Fruit fly (Drosophila melanogaster) whole organism, embryonic: Measurements from ENCODE around the gene CG11560.

ENCODE experiments used
- CG12659 ChIP-seq: fragments of 200-800 bp; sonication (Bioruptor generic); optimal IDR thresholded peaks from 3 replicates; lab custom pipeline; 2017; ENCODE audit warnings: mild to moderate bottlenecking, missing biosample characterization, missing genetic modification reagents, missing genetic modification characterization
- CG15011 ChIP-seq: fragments of 200-800 bp; sonication (Bioruptor generic); optimal IDR thresholded peaks from 3 replicates; lab custom pipeline; 2018; ENCODE audit warnings: missing biosample characterization, mild to moderate bottlenecking, missing genetic modification characterization
- CG1602 ChIP-seq: fragments of 200-800 bp; sonication (Bioruptor generic); optimal IDR thresholded peaks from 3 replicates; lab custom pipeline; 2016; ENCODE audit warnings: missing biosample characterization, missing genetic modification characterization
- CG17361 ChIP-seq: fragments of 200-800 bp; sonication (Bioruptor generic); IDR thresholded peaks from 3 replicates; pipeline ENCODE4 v1.3.6; 2022; ENCODE audit warnings: missing biosample characterization, missing genetic modification characterization
- CG18619 ChIP-seq: fragments of 200-800 bp; sonication (Bioruptor generic); optimal IDR thresholded peaks from 3 replicates; lab custom pipeline; 2017; ENCODE audit warnings: missing biosample characterization, mild to moderate bottlenecking, missing genetic modification characterization
- CG2120 ChIP-seq: fragments of 200-800 bp; sonication (Bioruptor generic); optimal IDR thresholded peaks from 3 replicates; lab custom pipeline; 2016; ENCODE audit warnings: missing biosample characterization, missing genetic modification characterization
- CG3847 ChIP-seq: fragments of 200-800 bp; sonication (Bioruptor generic); IDR thresholded peaks from 2 replicates; pipeline ENCODE4 v1.3.6; 2022; ENCODE audit warnings: missing biosample characterization, missing genetic modification characterization
- CG4360 ChIP-seq: fragments of 200-800 bp; sonication (Bioruptor generic); IDR thresholded peaks from 2 replicates; pipeline ENCODE4 v1.3.6; 2022; ENCODE audit warnings: missing biosample characterization, missing genetic modification characterization
- CG5180 ChIP-seq: fragments of 200-800 bp; sonication (Bioruptor generic); optimal IDR thresholded peaks from 3 replicates; lab custom pipeline; 2017; ENCODE audit warnings: missing biosample characterization, missing genetic modification characterization, mild to moderate bottlenecking, moderate library complexity, missing genetic modification reagents
- CG5953 ChIP-seq: fragments of 200-800 bp; sonication (Bioruptor generic); IDR thresholded peaks from 2 replicates; pipeline ENCODE4 v1.3.6; 2022; ENCODE audit warnings: missing biosample characterization, missing genetic modification characterization
- CG6854 ChIP-seq: fragments of 200-800 bp; sonication (Bioruptor generic); optimal IDR thresholded peaks from 3 replicates; lab custom pipeline; 2017; ENCODE audit warnings: missing biosample characterization, mild to moderate bottlenecking, missing genetic modification characterization
- CG8478 ChIP-seq: fragments of >200 bp; optimal IDR thresholded peaks from 2 replicates; lab custom pipeline; 2018
- CG9876 ChIP-seq: fragments of 200-800 bp; sonication (Bioruptor generic); optimal IDR thresholded peaks from 2 replicates; lab custom pipeline; 2016; ENCODE audit warnings: missing biosample characterization, missing genetic modification characterization
- Camta ChIP-seq: fragments of 200-800 bp; sonication (Bioruptor generic); optimal IDR thresholded peaks from 2 replicates; lab custom pipeline; 2016; ENCODE audit warnings: missing biosample characterization, missing genetic modification characterization
- Dll ChIP-seq: fragments of 200-800 bp; sonication (Bioruptor generic); IDR thresholded peaks from 4 replicates; pipeline ENCODE4 v1.3.6; 2022; ENCODE audit warnings: missing biosample characterization, missing genetic modification characterization; ENCODE audit not compliant: partially characterized antibody
- Elba2 ChIP-seq: fragments of 200-800 bp; sonication (Bioruptor generic); optimal IDR thresholded peaks from 3 replicates; lab custom pipeline; 2016; ENCODE audit warnings: missing biosample characterization, missing genetic modification characterization
- Ets97D ChIP-seq: fragments of 200-800 bp; sonication (Bioruptor generic); optimal IDR thresholded peaks from 3 replicates; lab custom pipeline; 2016; ENCODE audit warnings: missing biosample characterization, missing genetic modification characterization
- H15 ChIP-seq: fragments of 200-800 bp; sonication (Bioruptor generic); IDR thresholded peaks from 3 replicates; pipeline ENCODE4 v1.3.6; 2022; ENCODE audit warnings: missing biosample characterization, missing genetic modification characterization
- Hey ChIP-seq: fragments of 200-800 bp; sonication (Bioruptor generic); optimal IDR thresholded peaks from 3 replicates; lab custom pipeline; 2018; ENCODE audit warnings: missing biosample characterization, mild to moderate bottlenecking, missing genetic modification characterization
- HmgD ChIP-seq: fragments of 200-800 bp; sonication (Bioruptor generic); optimal IDR thresholded peaks from 3 replicates; lab custom pipeline; 2016; ENCODE audit warnings: missing biosample characterization, missing genetic modification characterization
- Hmx ChIP-seq: fragments of 200-800 bp; sonication (Bioruptor generic); optimal IDR thresholded peaks from 2 replicates; lab custom pipeline; 2016; ENCODE audit warnings: missing biosample characterization, missing genetic modification characterization
- Myb ChIP-seq: fragments of 200-800 bp; sonication (Bioruptor generic); optimal IDR thresholded peaks from 2 replicates; lab custom pipeline; 2016; ENCODE audit warnings: missing biosample characterization, missing genetic modification characterization
- NFAT ChIP-seq: fragments of 200-800 bp; sonication (Bioruptor generic); IDR thresholded peaks from 2 replicates; pipeline ENCODE4 v1.3.6; 2022; ENCODE audit warnings: missing biosample characterization, missing genetic modification characterization
- NfI ChIP-seq: fragments of 200-800 bp; sonication (Bioruptor generic); optimal IDR thresholded peaks from 3 replicates; lab custom pipeline; 2018; ENCODE audit warnings: missing biosample characterization, mild to moderate bottlenecking, missing genetic modification characterization, moderate library complexity
- Ptx1 ChIP-seq: fragments of 200-800 bp; sonication (Bioruptor generic); IDR thresholded peaks from 2 replicates; pipeline ENCODE4 v1.3.6; 2022; ENCODE audit warnings: missing biosample characterization, missing genetic modification characterization
- Sox100B ChIP-seq: fragments of 200-800 bp; sonication (Bioruptor generic); optimal IDR thresholded peaks from 3 replicates; lab custom pipeline; 2018; ENCODE audit warnings: missing biosample characterization, mild to moderate bottlenecking, missing genetic modification characterization
- Spps ChIP-seq: fragments of 200-800 bp; sonication (Bioruptor generic); optimal IDR thresholded peaks from 2 replicates; lab custom pipeline; 2018; ENCODE audit warnings: missing biosample characterization, mild to moderate bottlenecking, missing genetic modification characterization
- Sry-δ ChIP-seq: fragments of 200-800 bp; sonication (Bioruptor generic); optimal IDR thresholded peaks from 2 replicates; lab custom pipeline; 2016; ENCODE audit warnings: missing biosample characterization, missing genetic modification characterization
- az2 ChIP-seq: fragments of 200-800 bp; sonication (Bioruptor generic); optimal IDR thresholded peaks from 3 replicates; lab custom pipeline; 2016; ENCODE audit warnings: missing biosample characterization, missing genetic modification characterization
- bbx ChIP-seq: fragments of 200-800 bp; sonication (Bioruptor generic); IDR thresholded peaks from 2 replicates; pipeline ENCODE4 v1.3.6; 2022; ENCODE audit warnings: missing biosample characterization, missing genetic modification characterization; ENCODE audit not compliant: partially characterized antibody
- cad ChIP-seq: fragments of >200 bp; optimal IDR thresholded peaks from 2 replicates; lab custom pipeline; 2017; ENCODE audit warnings: missing biosample characterization, missing genetic modification characterization
- chinmo ChIP-seq: fragments of 200-800 bp; sonication (Bioruptor generic); IDR thresholded peaks from 4 replicates; pipeline ENCODE4 v1.3.6; 2022; ENCODE audit warnings: missing biosample characterization, missing genetic modification characterization; ENCODE audit not compliant: partially characterized antibody
- crol ChIP-seq: fragments of 200-800 bp; sonication (Bioruptor generic); IDR thresholded peaks from 2 replicates; pipeline ENCODE4 v1.3.6; 2022; ENCODE audit warnings: missing biosample characterization, missing genetic modification characterization
- dan ChIP-seq: fragments of 200-800 bp; sonication (Bioruptor generic); IDR thresholded peaks from 2 replicates; pipeline ENCODE4 v1.3.6; 2022; ENCODE audit warnings: missing biosample characterization, missing genetic modification characterization
- danr ChIP-seq: fragments of 200-800 bp; sonication (Bioruptor generic); IDR thresholded peaks from 2 replicates; pipeline ENCODE4 v1.3.6; 2022; ENCODE audit warnings: missing biosample characterization, missing genetic modification characterization
- en ChIP-seq: fragments of 200-800 bp; sonication (Bioruptor generic); optimal IDR thresholded peaks from 2 replicates; lab custom pipeline; 2016; ENCODE audit warnings: missing biosample characterization, missing genetic modification characterization
- kay ChIP-seq: fragments of 200-800 bp; sonication (Bioruptor generic); optimal IDR thresholded peaks from 2 replicates; lab custom pipeline; 2016; ENCODE audit warnings: missing biosample characterization, missing genetic modification characterization
- nau ChIP-seq: fragments of 200-800 bp; sonication (Bioruptor generic); optimal IDR thresholded peaks from 3 replicates; lab custom pipeline; 2017; ENCODE audit warnings: missing biosample characterization, mild to moderate bottlenecking, missing genetic modification characterization, missing genetic modification reagents
- oc ChIP-seq: fragments of 200-800 bp; sonication (Bioruptor generic); optimal IDR thresholded peaks from 2 replicates; lab custom pipeline; 2018; ENCODE audit warnings: missing biosample characterization, mild to moderate bottlenecking, missing genetic modification characterization, moderate library complexity
- onecut ChIP-seq: fragments of 200-800 bp; sonication (Bioruptor generic); IDR thresholded peaks from 2 replicates; pipeline ENCODE4 v1.3.6; 2022; ENCODE audit warnings: missing biosample characterization, missing genetic modification characterization
- psq ChIP-seq: fragments of 200-800 bp; sonication (Bioruptor generic); optimal IDR thresholded peaks from 2 replicates; lab custom pipeline; 2017; ENCODE audit warnings: missing biosample characterization, missing genetic modification characterization
- pzg ChIP-seq: fragments of 200-800 bp; sonication (Bioruptor generic); optimal IDR thresholded peaks from 3 replicates; lab custom pipeline; 2018; ENCODE audit warnings: missing biosample characterization, mild to moderate bottlenecking, missing genetic modification characterization, moderate library complexity
- sd ChIP-seq: fragments of 200-800 bp; sonication (Bioruptor generic); optimal IDR thresholded peaks from 3 replicates; lab custom pipeline; 2018; ENCODE audit warnings: missing biosample characterization, mild to moderate bottlenecking, missing genetic modification characterization, moderate library complexity
- slou ChIP-seq: fragments of 200-800 bp; sonication (Bioruptor generic); optimal IDR thresholded peaks from 3 replicates; lab custom pipeline; 2016; ENCODE audit warnings: missing biosample characterization, missing genetic modification characterization
- slp2 ChIP-seq: fragments of 200-800 bp; sonication (Bioruptor generic); optimal IDR thresholded peaks from 2 replicates; lab custom pipeline; 2016; ENCODE audit warnings: missing biosample characterization, missing genetic modification characterization
- tap ChIP-seq: fragments of 200-800 bp; optimal IDR thresholded peaks from 3 replicates; lab custom pipeline; 2019; ENCODE audit warnings: missing biosample characterization, mild to moderate bottlenecking, missing genetic modification characterization, moderate library complexity
- tin ChIP-seq: fragments of 200-800 bp; sonication (Bioruptor generic); optimal IDR thresholded peaks from 3 replicates; lab custom pipeline; 2016; ENCODE audit warnings: missing biosample characterization, missing genetic modification characterization
- tx ChIP-seq: fragments of 200-800 bp; sonication (Bioruptor generic); optimal IDR thresholded peaks from 2 replicates; lab custom pipeline; 2016; ENCODE audit warnings: missing biosample characterization, missing genetic modification characterization
- vvl ChIP-seq: fragments of 200-800 bp; sonication (Bioruptor generic); IDR thresholded peaks from 2 replicates; pipeline ENCODE4 v1.3.6; 2022; ENCODE audit warnings: missing biosample characterization, missing genetic modification characterization
- wek ChIP-seq: fragments of 200-800 bp; sonication (Bioruptor generic); optimal IDR thresholded peaks from 3 replicates; lab custom pipeline; 2018; ENCODE audit warnings: missing biosample characterization, mild to moderate bottlenecking, missing genetic modification characterization, moderate library complexity
- wor ChIP-seq: fragments of 200-800 bp; sonication (Bioruptor generic); IDR thresholded peaks from 2 replicates; pipeline ENCODE4 v1.3.6; 2022; ENCODE audit warnings: missing biosample characterization, missing genetic modification characterization
- zf30C ChIP-seq: fragments of 200-800 bp; sonication (Bioruptor generic); optimal IDR thresholded peaks from 3 replicates; lab custom pipeline; 2018; ENCODE audit warnings: missing biosample characterization, mild to moderate bottlenecking, missing genetic modification characterization

CG11560 gene

DNA sequence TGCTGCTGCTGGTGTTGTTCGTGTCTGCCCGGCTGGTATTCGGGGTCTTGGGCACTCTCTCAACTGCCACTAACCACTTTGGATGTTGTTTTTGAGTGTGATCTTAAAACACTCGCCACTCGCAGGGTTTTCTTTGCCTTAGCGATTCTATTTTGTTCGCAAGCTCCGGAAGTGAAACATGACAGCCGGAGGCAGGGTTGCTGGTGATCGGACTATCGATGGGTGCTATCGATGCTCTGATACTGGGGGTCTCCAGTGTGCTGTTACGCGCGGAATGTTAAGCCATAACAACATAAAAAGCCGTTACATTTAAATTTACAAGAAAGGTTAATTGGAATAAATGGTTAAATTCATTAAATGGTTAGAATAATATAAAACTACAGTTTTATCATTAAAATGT, 5.2 kb downstream of the CG11560 start, which contains the start of gene yps (continued):
- TF ChIP-seq Sox100B (peak; percentile 92), H15 (GFP tag; lab: Robert Waterston, UW) (peak; percentile 89), onecut (GFP tag; lab: Robert Waterston, UW) (peak; percentile 95), CG4360 (GFP tag; lab: Robert Waterston, UW) (peak; percentile 71), NfI (GFP tag; lab: Kevin White, UChicago) (peak; percentile 98), CG8478 (lab: Kevin White, UChicago) (no peak), CG5180 (GFP tag; lab: Kevin White, UChicago) (peak; percentile 86), tap (tag; lab: Kevin White, UChicago) (peak; percentile 87), Hey (peak; percentile 95), CG12659 (GFP tag; lab: Kevin White, UChicago) (peak; percentile 98), wor (GFP tag; lab: Robert Waterston, UW) (peak; percentile 56), CG17361 (GFP tag; lab: Robert Waterston, UW) (peak; percentile 83), Hmx (peak; percentile 27), az2 (GFP tag; lab: Kevin White, UChicago) (peak; percentile 82), crol (peak; percentile 39; the same call in 1 of the 2 replicates), bbx (GFP tag; lab: Robert Waterston, UW) (peak; percentile 88), CG9876 (peak; percentile 92), Myb (GFP tag; lab: Kevin White, UChicago) (peak; percentile 98), CG5953 (GFP tag; lab: Robert Waterston, UW) (peak; percentile 88), zf30C (peak; percentile 71), CG3847 (peak; percentile 87), vvl (GFP tag; lab: Robert Waterston, UW) (peak; percentile 97), Elba2 (no peak), Camta (GFP tag; lab: Kevin White, UChicago) (peak; percentile 93), slou (GFP tag; lab: Kevin White, UChicago) (peak; percentile 80), CG2120 (peak; percentile 74), NFAT (GFP tag; lab: Robert Waterston, UW) (peak; percentile 96), chinmo (GFP tag; lab: Robert Waterston, UW) (no peak), tin (peak; percentile 88), CG6854 (peak; percentile 93), oc (peak; percentile 86), Spps (peak; percentile 80), en (GFP tag; lab: Kevin White, UChicago) (peak; percentile 95), psq (GFP tag; lab: Kevin White, UChicago) (peak; percentile 61), danr (GFP tag; lab: Robert Waterston, UW) (no peak; the same call in 1 of the 2 replicates), CG1602 (GFP tag; lab: Kevin White, UChicago) (peak; percentile 61), CG18619 (peak; percentile 96), Dll (peak; percentile 69; the same call in 3 of the 4 replicates), sd (tag; lab: Kevin White, UChicago) (peak; percentile 77), Ets97D (peak; percentile 100), HmgD (GFP tag; lab: Kevin White, UChicago) (peak; percentile 95), tx (GFP tag; lab: Kevin White, UChicago) (peak; percentile 69), pzg (GFP tag; lab: Kevin White, UChicago) (peak; percentile 95), Ptx1 (peak; percentile 82), Sry-δ (GFP tag; lab: Kevin White, UChicago) (peak; percentile 89), wek (peak; percentile 96), dan (GFP tag; lab: Robert Waterston, UW) (no peak), CG15011 (peak; percentile 94), slp2 (peak; percentile 93), nau (GFP tag; lab: Kevin White, UChicago) (no peak), kay (GFP tag; lab: Kevin White, UChicago) (peak; percentile 71), cad (GFP tag; lab: Kevin White, UChicago) (no peak)
